Fruit fly (Drosophila melanogaster): Measurements from ENCODE around the gene CG1288.

CG1288 gene

DNA sequence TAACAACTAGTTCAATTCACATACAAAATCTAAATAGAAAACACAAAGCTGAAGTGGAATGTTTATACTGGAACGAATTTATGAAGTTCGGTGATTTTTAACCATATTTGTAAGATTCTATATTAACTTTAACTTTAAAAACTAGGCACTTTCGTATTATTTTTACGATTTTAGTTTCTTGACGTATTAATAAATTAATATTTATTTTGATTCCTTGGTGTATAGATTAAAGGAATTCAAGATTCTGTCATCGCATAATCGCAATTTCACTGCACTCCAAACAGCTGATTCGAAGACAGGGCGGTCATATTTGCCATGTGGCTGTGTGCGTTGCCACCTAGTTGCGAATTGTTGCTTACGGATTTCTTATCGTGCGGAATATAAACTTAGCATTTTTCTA is 41.2 kb upstream of the CG1288 start, which contains the start of the genes CG1227 and Dtwd2 (continued):
- TF ChIP-seq mam (GFP tag; optimal IDR thresholded peaks at IDR 0.05) (peak; percentile 64), tap (tag; optimal IDR thresholded peaks at IDR 0.05) (peak; percentile 94), CG15601 (tag; optimal IDR thresholded peaks at IDR 0.05) (peak; percentile 94), zfh1 (GFP tag; IDR thresholded peaks at IDR 0.05) (peak; percentile 90), CG11723 (GFP tag; optimal IDR thresholded peaks at IDR 0.05) (no peak), CG12744 (GFP tag; optimal IDR thresholded peaks at IDR 0.05) (peak; percentile 57), lov (optimal IDR thresholded peaks at IDR 0.05) (no peak), lov (GFP tag; IDR thresholded peaks at IDR 0.05) (peak; percentile 84; the same call in 2 of the 3 replicates), CG10147 (GFP tag; optimal IDR thresholded peaks at IDR 0.05) (peak; percentile 94), tin (GFP tag; optimal IDR thresholded peaks at IDR 0.05) (peak; percentile 77), CG13296 (GFP tag; optimal IDR thresholded peaks at IDR 0.05) (peak; percentile 94), salm (tag; optimal IDR thresholded peaks at IDR 0.05) (no peak), CG2678 (tag; optimal IDR thresholded peaks at IDR 0.05) (peak; percentile 97), CG14667 (GFP tag; IDR thresholded peaks at IDR 0.05) (peak; percentile 79), CG2712 (tag; optimal IDR thresholded peaks at IDR 0.05) (peak; percentile 95), CG8924 (tag; optimal IDR thresholded peaks at IDR 0.05) (peak; percentile 96), twi (tag; optimal IDR thresholded peaks at IDR 0.05) (no peak), ara (GFP tag; IDR thresholded peaks at IDR 0.05) (peak; percentile 89), pros (GFP tag; optimal IDR thresholded peaks at IDR 0.05) (peak; percentile 81), fd96Cb (tag; optimal IDR thresholded peaks at IDR 0.05) (peak; percentile 84), Fer1 (GFP tag; optimal IDR thresholded peaks at IDR 0.05) (no peak), CG17829 (tag; optimal IDR thresholded peaks at IDR 0.05) (peak; percentile 96), CG32767 (GFP tag; IDR thresholded peaks at IDR 0.05) (peak; percentile 92), chm (GFP tag; IDR thresholded peaks at IDR 0.05) (no peak; the same call in none of the 2 replicates), hkb (optimal IDR thresholded peaks at IDR 0.05) (no peak), hkb (GFP tag; IDR thresholded peaks at IDR 0.05) (peak; percentile 91), sob (GFP tag; IDR thresholded peaks at IDR 0.05) (peak; percentile 91), mirr (GFP tag; optimal IDR thresholded peaks at IDR 0.05) (no peak), pan (optimal IDR thresholded peaks at IDR 0.05) (no peak), pan (GFP tag; optimal IDR thresholded peaks at IDR 0.05 in 1 of 2, IDR thresholded peaks at IDR 0.05 in 1 of 2) (peak in 1 of 2 experiments; percentile 93), Doc2 (GFP tag; IDR thresholded peaks at IDR 0.05) (no peak), zen2 (GFP tag; IDR thresholded peaks at IDR 0.05; ENCODE audit: partially characterized antibody) (no peak), Ada2b (GFP tag; IDR thresholded peaks at IDR 0.05) (peak; percentile 84), CG14441 (GFP tag; IDR thresholded peaks at IDR 0.05) (peak; percentile 84), lola (GFP tag; optimal IDR thresholded peaks at IDR 0.05) (peak in 1 of 3 experiments; percentile 88), Sin3A (optimal IDR thresholded peaks at IDR 0.05) (no peak), Atf6 (GFP tag; IDR thresholded peaks at IDR 0.05) (peak; percentile 93), CG32772 (GFP tag; IDR thresholded peaks at IDR 0.05) (peak; percentile 78), eyg (GFP tag; optimal IDR thresholded peaks at IDR 0.05) (peak; percentile 66), Lim3 (GFP tag; IDR thresholded peaks at IDR 0.05) (no peak), YL-1 (GFP tag; optimal IDR thresholded peaks at IDR 0.05) (peak; percentile 86), CG34422 (GFP tag; IDR thresholded peaks at IDR 0.05) (peak; percentile 92), jumu (GFP tag; optimal IDR thresholded peaks at IDR 0.05) (no peak), Doc3 (GFP tag; IDR thresholded peaks at IDR 0.05; ENCODE audit: partially characterized antibody) (no peak), pfk (GFP tag; optimal IDR thresholded peaks at IDR 0.05) (no peak), sisA (GFP tag; IDR thresholded peaks at IDR 0.05) (peak; percentile 33; the same call in 1 of the 2 replicates), Aef1 (GFP tag; IDR thresholded peaks at IDR 0.05) (peak; percentile 85), cg (GFP tag; optimal IDR thresholded peaks at IDR 0.05) (no peak), CG7357 (GFP tag; IDR thresholded peaks at IDR 0.05) (peak; percentile 73; the same call in 2 of the 3 replicates), slbo (GFP tag; IDR thresholded peaks at IDR 0.05) (peak; percentile 87), Elba2 (GFP tag; optimal IDR thresholded peaks at IDR 0.05) (peak; percentile 29), aop (GFP tag; IDR thresholded peaks at IDR 0.05) (no peak), CG7372 (GFP tag; IDR thresholded peaks at IDR 0.05) (peak; percentile 89)

Data from whole organism, embryonic.